Worm (Caenorhabditis elegans) whole organism, late embryonic: ENCODE results near the gene smut-1.

Source experiments
- ama-1 ChIP-seq: fragments of 150-350 bp; optimal IDR thresholded peaks from 2 replicates; lab custom pipeline; 2014
- ceh-24 ChIP-seq: sonication (generic microtip); optimal IDR thresholded peaks from 2 replicates; lab custom pipeline; 2016; ENCODE audit warnings: mild to moderate bottlenecking, missing genetic modification characterization, missing compliant biosample characterization
- ceh-48 ChIP-seq: sonication (generic microtip); optimal IDR thresholded peaks from 2 replicates; lab custom pipeline; 2016; ENCODE audit warnings: missing genetic modification characterization, inconsistent platforms, missing compliant biosample characterization
- dve-1 ChIP-seq: sonication (generic microtip); optimal IDR thresholded peaks from 2 replicates; lab custom pipeline; 2017; ENCODE audit warnings: antibody characterized with exemption, mild to moderate bottlenecking, missing genetic modification characterization, missing compliant biosample characterization
- eyg-1 ChIP-seq: sonication (generic microtip); optimal IDR thresholded peaks from 2 replicates; lab custom pipeline; 2016; ENCODE audit warnings: missing genotype, missing genetic modification characterization, missing compliant biosample characterization
- hlh-6 ChIP-seq: sonication (generic microtip); optimal IDR thresholded peaks from 2 replicates; lab custom pipeline; 2016; ENCODE audit warnings: missing genotype, missing genetic modification characterization, missing compliant biosample characterization
- lim-6 ChIP-seq: sonication (generic microtip); optimal IDR thresholded peaks from 2 replicates; lab custom pipeline; 2016; ENCODE audit warnings: missing genetic modification characterization, missing compliant biosample characterization
- pat-9 ChIP-seq: fragments of 200-800 bp; sonication (Bioruptor generic); optimal IDR thresholded peaks from 2 replicates; lab custom pipeline; 2018; ENCODE audit warnings: mild to moderate bottlenecking, missing genetic modification characterization, moderate library complexity, missing compliant biosample characterization
- pha-4 ChIP-seq: fragments of 150-350 bp; optimal IDR thresholded peaks from 2 replicates; lab custom pipeline; 2018; ENCODE audit warnings: missing biosample characterization, missing genetic modification reagents, missing genetic modification characterization
- pqm-1 ChIP-seq: sonication (generic microtip); optimal IDR thresholded peaks from 2 replicates; lab custom pipeline; 2016; ENCODE audit warnings: missing genetic modification characterization, missing compliant biosample characterization
- tbx-7 ChIP-seq: sonication (generic microtip); optimal IDR thresholded peaks from 2 replicates; lab custom pipeline; 2016; ENCODE audit warnings: missing genotype, missing genetic modification characterization, missing compliant biosample characterization

- TF ChIP-seq hlh-6 (tag; lab: Kevin White, UChicago) = no peak
- no peak for TF ChIP-seq pqm-1 (tag; lab: Kevin White, UChicago)
- no peak for TF ChIP-seq eyg-1 (tag; lab: Kevin White, UChicago)
- TF ChIP-seq pha-4 (tag; lab: Kevin White, UChicago) = no peak
- TF ChIP-seq ceh-24 (tag; lab: Kevin White, UChicago) = no peak
- TF ChIP-seq dve-1 (tag; lab: Kevin White, UChicago) = no peak
- no peak for TF ChIP-seq ama-1
- no peak for TF ChIP-seq lim-6 (tag; lab: Kevin White, UChicago)
- TF ChIP-seq tbx-7 (tag; lab: Kevin White, UChicago) = no peak
- TF ChIP-seq pat-9 (tag; lab: Kevin White, UChicago) = no peak
- no peak for TF ChIP-seq ceh-48 (tag; lab: Kevin White, UChicago)
Measured at ce11 chrV:6051159-6051558, 45.7 kb upstream of the smut-1 start, which contains the start of gene jamp-1.
